Fruit fly (Drosophila melanogaster): ENCODE data around the gene CG13639.
A peak's percentile ranks its signal among the peaks of the same experiment; 100 is the strongest.

CG13639 gene

DNA sequence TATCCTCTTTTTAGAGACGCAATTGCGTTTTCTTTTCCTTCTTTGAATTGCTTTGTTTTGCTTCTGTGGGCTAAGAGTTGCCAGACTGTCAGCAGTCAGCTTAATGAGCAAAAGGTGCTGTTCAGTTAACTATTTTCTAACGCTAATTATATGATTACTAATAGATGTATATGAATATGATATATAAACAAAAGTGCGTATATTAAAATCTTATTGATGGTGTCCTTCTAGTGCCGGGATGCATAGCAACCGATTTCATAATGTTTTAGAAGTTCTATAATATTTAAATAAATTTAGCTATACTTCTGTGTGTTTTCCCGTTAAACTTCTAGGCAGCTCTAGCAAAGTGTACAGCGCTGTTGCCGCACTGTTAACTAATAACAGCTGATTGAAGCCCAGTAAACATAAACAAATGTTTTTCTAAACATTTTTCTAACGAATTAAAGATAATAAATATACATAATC, 30.2 kb downstream of the CG13639 start, which contains the start of the genes Kaz and CG43273 (continued):
- TF ChIP-seq nmo (GFP tag; optimal IDR thresholded peaks at IDR 0.05) (peak; percentile 83), az2 (GFP tag; optimal IDR thresholded peaks at IDR 0.05) (peak; percentile 55), peb (GFP tag; IDR thresholded peaks at IDR 0.05) (peak; percentile 37; the same call in 1 of the 2 replicates), mam (GFP tag; optimal IDR thresholded peaks at IDR 0.05) (peak; percentile 12), CG7372 (GFP tag; IDR thresholded peaks at IDR 0.05) (peak; percentile 69), CG6854 (GFP tag; optimal IDR thresholded peaks at IDR 0.05) (peak; percentile 11), pum (GFP tag; optimal IDR thresholded peaks at IDR 0.05) (peak; percentile 0), Oli (tag; optimal IDR thresholded peaks at IDR 0.05) (peak; percentile 44), Meics (GFP tag; optimal IDR thresholded peaks at IDR 0.05) (peak; percentile 58), slbo (GFP tag; IDR thresholded peaks at IDR 0.05) (peak; percentile 71), Lpt (GFP tag; optimal IDR thresholded peaks at IDR 0.05) (no peak), dysf (GFP tag; IDR thresholded peaks at IDR 0.05) (peak; percentile 56; the same call in 1 of the 3 replicates), CG1233 (GFP tag; optimal IDR thresholded peaks at IDR 0.05) (peak; percentile 22), CG13775 (GFP tag; optimal IDR thresholded peaks at IDR 0.05) (peak; percentile 66), CG4820 (GFP tag; optimal IDR thresholded peaks at IDR 0.05) (peak; percentile 42), gfzf (GFP tag; optimal IDR thresholded peaks at IDR 0.05) (no peak), CG9817 (tag; optimal IDR thresholded peaks at IDR 0.05) (peak; percentile 73), sens-2 (GFP tag; IDR thresholded peaks at IDR 0.05) (no peak), onecut (GFP tag; IDR thresholded peaks at IDR 0.05) (no peak), gce (GFP tag; IDR thresholded peaks at IDR 0.05) (no peak), CG34376 (GFP tag; optimal IDR thresholded peaks at IDR 0.05) (peak; percentile 14), tgo (GFP tag; IDR thresholded peaks at IDR 0.05) (peak; percentile 26; the same call in 1 of the 3 replicates), CG17186 (GFP tag; optimal IDR thresholded peaks at IDR 0.05) (peak; percentile 44), CG10979 (tag; optimal IDR thresholded peaks at IDR 0.05) (peak; percentile 56), CG9932 (GFP tag; IDR thresholded peaks at IDR 0.05) (peak; percentile 78), CG18599 (GFP tag; optimal IDR thresholded peaks at IDR 0.05) (peak; percentile 67), Hr51 (GFP tag; optimal IDR thresholded peaks at IDR 0.05) (peak in 1 of 2 experiments; percentile 13), CG10462 (GFP tag; optimal IDR thresholded peaks at IDR 0.05) (peak; percentile 44), CG3726 (GFP tag; IDR thresholded peaks at IDR 0.05) (no peak), E2f2 (GFP tag; IDR thresholded peaks at IDR 0.05) (no peak), HHEX (GFP tag; optimal IDR thresholded peaks at IDR 0.05) (no peak), chn (GFP tag; optimal IDR thresholded peaks at IDR 0.05) (peak; percentile 17), Hsf (GFP tag; optimal IDR thresholded peaks at IDR 0.05) (peak; percentile 42), Med (GFP tag) (peak; percentile 81), D19B (GFP tag; optimal IDR thresholded peaks at IDR 0.05) (no peak), Chrac-16 (GFP tag; optimal IDR thresholded peaks at IDR 0.05) (peak; percentile 59), Bdp1 (GFP tag; optimal IDR thresholded peaks at IDR 0.05) (no peak), CG10565 (GFP tag; optimal IDR thresholded peaks at IDR 0.05) (no peak), pan (optimal IDR thresholded peaks at IDR 0.05) (no peak), pan (GFP tag; optimal IDR thresholded peaks at IDR 0.05 in 1 of 2, IDR thresholded peaks at IDR 0.05 in 1 of 2) (no peak), pnt (GFP tag; optimal IDR thresholded peaks at IDR 0.05) (peak; percentile 3), al (GFP tag; IDR thresholded peaks at IDR 0.05) (peak; percentile 36; the same call in 1 of the 2 replicates), CG15269 (tag; optimal IDR thresholded peaks at IDR 0.05) (no peak), CHES-1-like (GFP tag; optimal IDR thresholded peaks at IDR 0.05) (no peak), CG12155 (GFP tag; optimal IDR thresholded peaks at IDR 0.05) (peak; percentile 61), CG10366 (GFP tag; IDR thresholded peaks at IDR 0.05) (peak; percentile 49; the same call in 1 of the 2 replicates), Ptx1 (GFP tag; IDR thresholded peaks at IDR 0.05) (peak; percentile 75), CG13424 (tag; optimal IDR thresholded peaks at IDR 0.05) (peak; percentile 77), CG1024 (GFP tag; IDR thresholded peaks at IDR 0.05) (no peak), nerfin-1 (tag; optimal IDR thresholded peaks at IDR 0.05) (no peak), CG7987 (GFP tag; optimal IDR thresholded peaks at IDR 0.05) (no peak)
